Worm (Caenorhabditis elegans): Measurements from ENCODE around the gene snpc-3.1.

DNA sequence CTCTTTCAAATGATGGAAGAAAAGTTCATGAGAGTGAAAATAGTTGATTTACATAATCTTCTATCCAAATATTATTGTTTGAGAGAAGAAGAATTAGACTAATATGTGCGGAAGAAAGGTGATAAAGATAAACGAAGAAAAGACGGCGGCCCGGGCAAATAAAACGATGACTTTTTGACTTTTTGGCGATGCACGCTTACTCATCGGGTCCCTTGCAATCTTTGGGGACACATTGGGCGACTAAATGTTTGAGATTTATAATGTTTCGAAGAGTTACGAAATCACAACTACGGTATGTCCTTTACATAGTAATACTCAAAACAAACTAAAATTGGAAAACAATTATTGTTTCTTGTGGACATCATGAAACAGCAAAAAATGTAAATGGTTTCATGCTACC is 28.7 kb upstream of the snpc-3.1 start:
- TF ChIP-seq sdz-38 (tag; optimal IDR thresholded peaks at IDR 0.05) (no peak), F33H1.4 (GFP tag; IDR thresholded peaks at IDR 0.05) (no peak)
